Worm (Caenorhabditis elegans) whole organism, young adult: ENCODE measurements around the gene F47E1.2.
A peak's percentile ranks its signal among the peaks of the same experiment; 100 is the strongest.

Experiments
- C06A6.2 ChIP-seq: fragments of 200-800 bp; sonication (Bioruptor generic); conservative IDR thresholded peaks from 2 replicates; pipeline ENCODE4 v1.3.6; 2022; ENCODE audit warnings: missing genetic modification characterization, missing compliant biosample characterization
- D2030.7 ChIP-seq: fragments of 200-800 bp; sonication (Bioruptor generic); IDR thresholded peaks from 2 replicates; pipeline ENCODE4 v1.3.6; 2022; ENCODE audit warnings: missing genetic modification reagents, missing genetic modification characterization, missing compliant biosample characterization
- F49E8.2 ChIP-seq: sonication (generic microtip); optimal IDR thresholded peaks from 3 replicates; lab custom pipeline; 2017; ENCODE audit warnings: missing genetic modification characterization, mild to moderate bottlenecking, missing compliant biosample characterization, antibody characterized with exemption, moderate library complexity; ENCODE audit not compliant: insufficient read depth
- F52B5.7 ChIP-seq: sonication (generic microtip); optimal IDR thresholded peaks from 2 replicates; lab custom pipeline; 2016; ENCODE audit warnings: mild to moderate bottlenecking, missing genetic modification characterization, missing compliant biosample characterization
- F57A8.1 ChIP-seq: fragments of 200-800 bp; sonication (Bioruptor generic); optimal IDR thresholded peaks from 2 replicates; lab custom pipeline; 2018; ENCODE audit warnings: mild to moderate bottlenecking, missing genetic modification characterization, moderate library complexity, missing compliant biosample characterization
- Y53G8AR.9 ChIP-seq: fragments of 200-800 bp; sonication (Bioruptor generic); conservative IDR thresholded peaks from 2 replicates; pipeline ENCODE4 v1.3.6; 2022; ENCODE audit warnings: missing genetic modification reagents, missing genetic modification characterization, missing compliant biosample characterization
- Y56A3A.18 ChIP-seq: fragments of 200-800 bp; sonication (Bioruptor generic); IDR thresholded peaks from 2 replicates; pipeline ENCODE4 v1.3.6; 2022; ENCODE audit warnings: missing genetic modification reagents, missing genetic modification characterization, missing compliant biosample characterization
- Y79H2A.3 ChIP-seq: fragments of 200-800 bp; sonication (Bioruptor generic); conservative IDR thresholded peaks from 2 replicates; pipeline ENCODE4 v1.3.6; 2022; ENCODE audit warnings: missing genetic modification reagents, missing genetic modification characterization, missing compliant biosample characterization
- Y95B8A.8 ChIP-seq: fragments of 200-800 bp; sonication (Bioruptor generic); IDR thresholded peaks from 2 replicates; pipeline ENCODE4 v1.3.6; 2022; ENCODE audit warnings: missing genetic modification reagents, missing genetic modification characterization, missing compliant biosample characterization
- akir-1 ChIP-seq: fragments of 200-800 bp; sonication (Bioruptor generic); optimal IDR thresholded peaks from 2 replicates; lab custom pipeline; 2018; ENCODE audit warnings: mild to moderate bottlenecking, missing genetic modification characterization, moderate library complexity, missing compliant biosample characterization
- atf-7 ChIP-seq: sonication (generic microtip); optimal IDR thresholded peaks from 2 replicates; lab custom pipeline; 2017; ENCODE audit warnings: mild to moderate bottlenecking, missing genetic modification characterization, missing compliant biosample characterization
- attf-3 ChIP-seq: fragments of 200-800 bp; sonication (Bioruptor generic); conservative IDR thresholded peaks from 2 replicates; pipeline ENCODE4 v1.3.6; 2022; ENCODE audit warnings: missing genetic modification reagents, missing genetic modification characterization, missing compliant biosample characterization
- bed-1 ChIP-seq: fragments of 200-800 bp; sonication (Bioruptor generic); IDR thresholded peaks from 2 replicates; pipeline ENCODE4 v1.3.6; 2022; ENCODE audit warnings: missing genetic modification reagents, missing genetic modification characterization, missing compliant biosample characterization
- bed-2 ChIP-seq: fragments of 200-800 bp; sonication (Bioruptor generic); IDR thresholded peaks from 2 replicates; pipeline ENCODE4 v1.3.6; 2022; ENCODE audit warnings: missing genetic modification reagents, missing genetic modification characterization, missing compliant biosample characterization
- cebp-1 ChIP-seq, 2 experiments: fragments of 200-800 bp in 1 of 2; sonication (Bioruptor generic) in 1 of 2; sonication (generic microtip) in 1 of 2; IDR thresholded peaks in 1 of 2; optimal IDR thresholded peaks in 1 of 2; 2 replicates each; pipeline versions ENCODE4 v1.3.6 to Lab custom; 2017 to 2022; ENCODE audit warnings: missing compliant biosample characterization in 2 of 2, missing genetic modification characterization in 2 of 2, mild to moderate bottlenecking in 1 of 2, missing genetic modification reagents in 1 of 2, moderate library complexity in 1 of 2
- cebp-2 ChIP-seq: fragments of 200-800 bp; sonication (Bioruptor generic); IDR thresholded peaks from 2 replicates; pipeline ENCODE4 v1.3.6; 2022; ENCODE audit warnings: missing genetic modification characterization, missing compliant biosample characterization
- dox-1 ChIP-seq: fragments of 200-800 bp; sonication (Bioruptor generic); IDR thresholded peaks from 2 replicates; pipeline ENCODE4 v1.3.6; 2022; ENCODE audit warnings: missing genetic modification reagents, missing genetic modification characterization, missing compliant biosample characterization
- efl-1 ChIP-seq: fragments of 150-350 bp; optimal IDR thresholded peaks from 2 replicates; lab custom pipeline; 2014; ENCODE audit warnings: missing biosample characterization, missing genetic modification reagents, missing genetic modification characterization
- egl-44 ChIP-seq: fragments of 200-800 bp; sonication (Bioruptor generic); IDR thresholded peaks from 2 replicates; pipeline ENCODE4 v1.3.6; 2022; ENCODE audit warnings: missing genetic modification reagents, missing genetic modification characterization, missing compliant biosample characterization
- egrh-3 ChIP-seq: fragments of 200-800 bp; sonication (Bioruptor generic); IDR thresholded peaks from 2 replicates; pipeline ENCODE4 v1.3.6; 2022; ENCODE audit warnings: missing genetic modification reagents, missing genetic modification characterization, missing compliant biosample characterization
- gei-17 ChIP-seq: fragments of 200-800 bp; sonication (Bioruptor generic); optimal IDR thresholded peaks from 2 replicates; lab custom pipeline; 2018; ENCODE audit warnings: mild to moderate bottlenecking, missing genetic modification characterization, missing compliant biosample characterization
- hmg-1.2 ChIP-seq: fragments of 200-800 bp; sonication (Bioruptor generic); IDR thresholded peaks from 2 replicates; pipeline ENCODE4 v1.3.6; 2022; ENCODE audit warnings: missing genetic modification reagents, missing genetic modification characterization, missing compliant biosample characterization
- hrde-1 ChIP-seq: sonication (generic microtip); optimal IDR thresholded peaks from 2 replicates; lab custom pipeline; 2016; ENCODE audit warnings: missing genetic modification characterization, mild to moderate bottlenecking, missing compliant biosample characterization, moderate library complexity, missing genotype, missing genetic modification reagents, borderline replicate concordance
- lag-1 ChIP-seq: fragments of 200-800 bp; sonication (Bioruptor generic); IDR thresholded peaks from 2 replicates; pipeline ENCODE4 v1.3.6; 2022; ENCODE audit warnings: missing genetic modification reagents, missing genetic modification characterization, missing compliant biosample characterization
- let-607 ChIP-seq, 2 experiments: fragments of 200-800 bp in 1 of 2; sonication (Bioruptor generic) in 1 of 2; sonication (generic microtip) in 1 of 2; optimal IDR thresholded peaks; 2 replicates each; lab custom pipeline; 2016 to 2018; ENCODE audit warnings: mild to moderate bottlenecking in 2 of 2, missing compliant biosample characterization in 2 of 2, missing genetic modification characterization in 2 of 2, moderate library complexity in 2 of 2, missing genotype in 1 of 2
- lin-26 ChIP-seq: fragments of 200-800 bp; sonication (Bioruptor generic); IDR thresholded peaks from 2 replicates; pipeline ENCODE4 v1.3.6; 2022; ENCODE audit warnings: missing genetic modification reagents, missing genetic modification characterization, missing compliant biosample characterization
- mes-4 ChIP-seq: sonication (generic microtip); optimal IDR thresholded peaks from 2 replicates; lab custom pipeline; 2016; ENCODE audit warnings: missing genotype, missing genetic modification characterization, missing compliant biosample characterization
- nfya-1 ChIP-seq: sonication (generic microtip); optimal IDR thresholded peaks from 2 replicates; lab custom pipeline; 2017; ENCODE audit warnings: antibody characterized with exemption, missing compliant biosample characterization, missing genetic modification characterization, borderline replicate concordance; ENCODE audit not compliant: insufficient read depth
- nfya-2 ChIP-seq: fragments of 200-800 bp; sonication (Bioruptor generic); IDR thresholded peaks from 2 replicates; pipeline ENCODE4 v1.3.6; 2022; ENCODE audit warnings: missing genetic modification reagents, missing genetic modification characterization, missing compliant biosample characterization
- nfyb-1 ChIP-seq: fragments of 200-800 bp; sonication (Bioruptor generic); IDR thresholded peaks from 2 replicates; pipeline ENCODE4 v1.3.6; 2022; ENCODE audit warnings: missing genetic modification reagents, missing genetic modification characterization, missing compliant biosample characterization
- nhr-90 ChIP-seq: sonication (generic microtip); optimal IDR thresholded peaks from 2 replicates; lab custom pipeline; 2016; ENCODE audit warnings: missing genotype, mild to moderate bottlenecking, missing genetic modification characterization, missing compliant biosample characterization
- pbrm-1 ChIP-seq: fragments of 200-800 bp; sonication (Bioruptor generic); IDR thresholded peaks from 2 replicates; pipeline ENCODE4 v1.3.6; 2022; ENCODE audit warnings: missing genetic modification reagents, missing genetic modification characterization, missing compliant biosample characterization
- pha-4 ChIP-seq: fragments of 150-350 bp; sonication (generic microtip); optimal IDR thresholded peaks from 2 replicates; lab custom pipeline; 2014; ENCODE audit warnings: missing biosample characterization, missing genetic modification reagents, missing genetic modification characterization
- rec-8 ChIP-seq, 2 experiments: sonication (generic microtip); optimal IDR thresholded peaks; 2 replicates each; lab custom pipeline; 2016; ENCODE audit warnings: mild to moderate bottlenecking in 2 of 2, missing genetic modification characterization in 2 of 2, missing genetic modification reagents in 2 of 2, missing genotype in 2 of 2, missing biosample characterization in 1 of 2, missing compliant biosample characterization in 1 of 2, moderate library complexity in 1 of 2
- sdz-38 ChIP-seq: sonication (generic microtip); optimal IDR thresholded peaks from 2 replicates; lab custom pipeline; 2016; ENCODE audit warnings: missing genotype, missing genetic modification characterization, missing compliant biosample characterization
- snpc-1.3 ChIP-seq: sonication (generic microtip); optimal IDR thresholded peaks from 2 replicates; lab custom pipeline; 2017; ENCODE audit warnings: missing genetic modification characterization, mild to moderate bottlenecking, missing compliant biosample characterization, antibody characterized with exemption, moderate library complexity, missing genotype, missing genetic modification reagents; ENCODE audit not compliant: insufficient read depth
- somi-1 ChIP-seq: fragments of 200-800 bp; sonication (Bioruptor generic); optimal IDR thresholded peaks from 2 replicates; lab custom pipeline; 2018; ENCODE audit warnings: mild to moderate bottlenecking, missing genetic modification characterization, missing compliant biosample characterization
- sptf-2 ChIP-seq: fragments of 200-800 bp; sonication (Bioruptor generic); optimal IDR thresholded peaks from 2 replicates; lab custom pipeline; 2018; ENCODE audit warnings: mild to moderate bottlenecking, missing genetic modification characterization, missing compliant biosample characterization
- tbp1 ChIP-seq: fragments of 200-800 bp; sonication (Bioruptor generic); optimal IDR thresholded peaks from 2 replicates; lab custom pipeline; 2018; ENCODE audit warnings: mild to moderate bottlenecking, missing genetic modification characterization, missing compliant biosample characterization
- tbx-9 ChIP-seq: sonication (generic microtip); optimal IDR thresholded peaks from 2 replicates; lab custom pipeline; 2016; ENCODE audit warnings: borderline replicate concordance, missing genetic modification characterization, inconsistent platforms, missing compliant biosample characterization
- zim-3 ChIP-seq: sonication (generic microtip); optimal IDR thresholded peaks from 2 replicates; lab custom pipeline; 2017; ENCODE audit warnings: mild to moderate bottlenecking, missing genetic modification characterization, moderate library complexity, missing compliant biosample characterization
- ztf-18 ChIP-seq: sonication (generic microtip); optimal IDR thresholded peaks from 2 replicates; lab custom pipeline; 2016; ENCODE audit warnings: missing genotype, mild to moderate bottlenecking, missing genetic modification characterization, missing compliant biosample characterization
- ztf-22 ChIP-seq: fragments of 200-800 bp; sonication (Bioruptor generic); optimal IDR thresholded peaks from 2 replicates; lab custom pipeline; 2018; ENCODE audit warnings: mild to moderate bottlenecking, missing genetic modification characterization, moderate library complexity, missing compliant biosample characterization
- ztf-3 ChIP-seq: fragments of 200-800 bp; sonication (Bioruptor generic); optimal IDR thresholded peaks from 2 replicates; lab custom pipeline; 2018; ENCODE audit warnings: mild to moderate bottlenecking, missing genetic modification characterization, missing compliant biosample characterization

Gene F47E1.2

DNA sequence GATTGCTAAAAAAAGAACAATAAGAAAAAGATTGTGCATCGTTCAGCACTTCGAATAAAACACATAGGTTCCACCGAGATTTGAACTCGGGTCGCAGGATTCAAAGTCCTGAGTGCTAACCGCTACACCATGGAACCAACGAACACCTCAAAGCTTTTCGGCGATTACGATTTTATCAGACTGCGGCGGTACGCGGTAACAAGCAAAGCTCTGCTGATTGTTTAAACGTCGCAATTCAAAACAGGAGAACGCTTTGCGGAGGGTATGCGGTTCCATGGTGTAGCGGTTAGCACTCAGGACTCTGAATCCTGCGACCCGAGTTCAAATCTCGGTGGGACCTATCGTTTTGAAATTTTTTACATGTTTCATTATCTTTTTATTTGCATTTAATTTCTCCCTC, 33.1 kb downstream of the F47E1.2 start (continued):
- TF ChIP-seq F49E8.2 (tag; lab: Kevin White, UChicago) = peak; percentile 39
- TF ChIP-seq egrh-3 (GFP tag; lab: Robert Waterston, UW) = peak; percentile 15; the same call in 1 of the 2 replicates
- peak; percentile 40 for TF ChIP-seq pbrm-1 (GFP tag; lab: Robert Waterston, UW)
- peak; percentile 64; the same call in 1 of the 2 replicates for TF ChIP-seq nfyb-1 (GFP tag; lab: Robert Waterston, UW)

DNA sequence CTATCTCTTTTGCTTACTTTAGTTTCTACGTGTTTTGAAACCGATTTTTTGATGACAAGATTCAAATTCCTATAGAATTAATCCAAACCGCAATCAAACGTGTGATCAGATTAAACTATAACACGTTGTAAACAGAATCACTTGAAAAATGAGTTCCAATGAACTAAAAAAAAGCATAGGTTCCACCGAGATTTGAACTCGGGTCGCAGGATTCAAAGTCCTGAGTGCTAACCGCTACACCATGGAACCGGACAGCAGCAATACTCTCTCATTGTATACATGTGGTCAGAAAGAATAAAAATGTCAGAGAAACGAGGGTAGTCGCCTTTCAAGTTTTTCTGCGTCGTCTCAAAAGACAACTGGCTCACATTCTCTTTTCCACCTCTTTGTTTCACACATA, 33.9 kb downstream of the F47E1.2 start:
- TF ChIP-seq sptf-2 (GFP tag; lab: Kevin White, UChicago) (peak; percentile 83), dox-1 (GFP tag; lab: Robert Waterston, UW) (peak; percentile 66), Y95B8A.8 (GFP tag; lab: Robert Waterston, UW) (0 out of 2 replicates have a peak, but pooled peaks have one; percentile 25), D2030.7 (GFP tag; lab: Robert Waterston, UW) (no peak; the same call in 1 of the 2 replicates), akir-1 (no peak), zim-3 (peak; percentile 76), cebp-2 (GFP tag; lab: Robert Waterston, UW) (peak; percentile 86; the same call in 1 of the 2 replicates), Y79H2A.3 (no peak), sdz-38 (tag; lab: Kevin White, UChicago) (peak; percentile 17), nfya-2 (GFP tag; lab: Robert Waterston, UW) (no peak), lag-1 (GFP tag; lab: Robert Waterston, UW) (0 out of 2 replicates have a peak, but pooled peaks have one; percentile 76), mes-4 (peak; percentile 71), somi-1 (no peak), Y53G8AR.9 (GFP tag; lab: Robert Waterston, UW) (no peak; the same call in 1 of the 2 replicates), snpc-1.3 (tag; lab: Kevin White, UChicago) (peak; percentile 72), hmg-1.2 (peak; percentile 75), F52B5.7 (peak; percentile 48), pha-4 (tag; lab: Kevin White, UChicago) (no peak), atf-7 (tag; lab: Kevin White, UChicago) (peak; percentile 57), hrde-1 (tag; lab: Kevin White, UChicago) (peak; percentile 54), let-607 (tag; optimal IDR thresholded peaks at IDR 0.05; lab: Kevin White, UChicago) (peak; percentile 34 to 71), C06A6.2 (no peak), efl-1 (no peak), nhr-90 (peak; percentile 85), F49E8.2 (tag; lab: Kevin White, UChicago) (no peak), ztf-3 (GFP tag; lab: Kevin White, UChicago) (no peak), attf-3 (no peak), F57A8.1 (GFP tag; lab: Kevin White, UChicago) (no peak), bed-2 (GFP tag; lab: Robert Waterston, UW) (no peak), tbp1 (GFP tag; lab: Kevin White, UChicago) (peak; percentile 92), ztf-22 (no peak), Y56A3A.18 (GFP tag; lab: Robert Waterston, UW) (peak; percentile 59; the same call in 1 of the 2 replicates), tbx-9 (tag; lab: Kevin White, UChicago) (no peak), egl-44 (GFP tag; lab: Robert Waterston, UW) (peak; percentile 87), ztf-18 (peak; percentile 66), gei-17 (no peak), cebp-1 (GFP tag; IDR thresholded peaks at IDR 0.05; lab: Robert Waterston, UW) (no peak), cebp-1 (tag; optimal IDR thresholded peaks at IDR 0.05; lab: Kevin White, UChicago) (peak; percentile 68), nfya-1 (tag; lab: Kevin White, UChicago) (no peak), bed-1 (GFP tag; lab: Robert Waterston, UW) (no peak), lin-26 (GFP tag; lab: Robert Waterston, UW) (peak; percentile 93), rec-8 (tag; optimal IDR thresholded peaks at IDR 0.05; lab: Kevin White, UChicago) (peak; percentile 62 to 77)
